Worm (Caenorhabditis elegans): ENCODE results near the gene C15B12.2.

C15B12.2 gene

ce11 chrX:6467462-6467861 is 4.2 kb downstream of the C15B12.2 start, which contains the start of gene C15B12.3:
C15B12.3 (minus strand) TSS chrX:6467562.
- TF ChIP-seq alr-1 (tag; optimal IDR thresholded peaks at IDR 0.05) (no peak), mbf-1 (tag; optimal IDR thresholded peaks at IDR 0.05) (no peak), unc-39 (tag; optimal IDR thresholded peaks at IDR 0.05) (no peak), nhr-25 (tag; optimal IDR thresholded peaks at IDR 0.05) (no peak), F13H6.1 (tag; optimal IDR thresholded peaks at IDR 0.05) (no peak), C34F6.9 (tag; optimal IDR thresholded peaks at IDR 0.05) (no peak), fos-1 (tag; optimal IDR thresholded peaks at IDR 0.05) (no peak), ztf-11 (tag; optimal IDR thresholded peaks at IDR 0.05) (no peak), nhr-237 (tag; optimal IDR thresholded peaks at IDR 0.05) (no peak), zag-1 (tag; optimal IDR thresholded peaks at IDR 0.05) (no peak), sma-9 (GFP tag; optimal IDR thresholded peaks at IDR 0.05) (no peak), sma-9 (tag; optimal IDR thresholded peaks at IDR 0.05) (no peak), gmeb-1 (tag; optimal IDR thresholded peaks at IDR 0.05) (no peak), nhr-10 (tag; optimal IDR thresholded peaks at IDR 0.05) (no peak), nhr-11 (tag; optimal IDR thresholded peaks at IDR 0.05) (no peak), skn-1 (tag; optimal IDR thresholded peaks at IDR 0.05) (no peak)

ce11 chrX:6468499-6468898 is 5.3 kb downstream of the C15B12.2 start, which contains the start of gene C15B12.9:
C15B12.9 (plus strand) TSS chrX:6468799.
- TF ChIP-seq ceh-16 (tag; optimal IDR thresholded peaks at IDR 0.05) (no peak), Y55F3AM.14 (GFP tag; optimal IDR thresholded peaks at IDR 0.05) (no peak), lin-39 (tag; optimal IDR thresholded peaks at IDR 0.05) (no peak), aly-2 (tag; optimal IDR thresholded peaks at IDR 0.05) (no peak), C34F6.9 (tag; optimal IDR thresholded peaks at IDR 0.05) (no peak), nhr-129 (tag; optimal IDR thresholded peaks at IDR 0.05) (no peak), nhr-23 (tag; optimal IDR thresholded peaks at IDR 0.05) (no peak), sem-4 (tag; optimal IDR thresholded peaks at IDR 0.05) (no peak), peb-1 (tag; optimal IDR thresholded peaks at IDR 0.05) (no peak), R02D3.7 (tag; optimal IDR thresholded peaks at IDR 0.05) (no peak), sma-3 (GFP tag; optimal IDR thresholded peaks at IDR 0.05) (no peak), ZK546.5 (tag; optimal IDR thresholded peaks at IDR 0.05) (no peak), elt-1 (tag; optimal IDR thresholded peaks at IDR 0.05) (no peak), nhr-237 (tag; optimal IDR thresholded peaks at IDR 0.05) (no peak), nhr-25 (tag; optimal IDR thresholded peaks at IDR 0.05) (no peak), ztf-1 (GFP tag; conservative IDR thresholded peaks at IDR 0.05) (no peak), ztf-4 (tag; optimal IDR thresholded peaks at IDR 0.05) (no peak), fos-1 (tag; optimal IDR thresholded peaks at IDR 0.05) (no peak), unc-55 (GFP tag; optimal IDR thresholded peaks at IDR 0.05) (no peak), zag-1 (tag; optimal IDR thresholded peaks at IDR 0.05) (no peak)

- TF ChIP-seq skn-1 (tag; optimal IDR thresholded peaks at IDR 0.05) (no peak), F13H6.1 (tag; optimal IDR thresholded peaks at IDR 0.05) (no peak), ceh-16 (tag; optimal IDR thresholded peaks at IDR 0.05) (no peak), ztf-1 (GFP tag; conservative IDR thresholded peaks at IDR 0.05) (no peak), nhr-11 (tag; optimal IDR thresholded peaks at IDR 0.05) (no peak)
These were observed 10.6 kb downstream of the C15B12.2 start, which contains the start of the genes C15B12.4 and C15B12.8 for ce11 chrX:6473698-6474314. C15B12.4 (minus strand) TSS chrX:6473748. C15B12.8 (plus strand) TSS chrX:6474264.

ce11 chrX:6476540-6476939 is 13.3 kb downstream of the C15B12.2 start, which contains the start of gene C15B12.1:
C15B12.1 (plus strand) TSS chrX:6476810.
- TF ChIP-seq fos-1 (tag; optimal IDR thresholded peaks at IDR 0.05) (peak; percentile 17), ceh-82 (tag; optimal IDR thresholded peaks at IDR 0.05) (no peak)

- TF ChIP-seq C34F6.9 (tag; optimal IDR thresholded peaks at IDR 0.05) (no peak), fos-1 (tag; optimal IDR thresholded peaks at IDR 0.05) (no peak), nhr-77 (tag; optimal IDR thresholded peaks at IDR 0.05) (no peak), crh-2 (tag; optimal IDR thresholded peaks at IDR 0.05) (no peak), Y55F3AM.14 (GFP tag; optimal IDR thresholded peaks at IDR 0.05) (no peak), mdl-1 (tag; optimal IDR thresholded peaks at IDR 0.05) (no peak), nhr-129 (tag; optimal IDR thresholded peaks at IDR 0.05) (no peak), ama-1 (optimal IDR thresholded peaks at IDR 0.05) (no peak), nhr-12 (tag; optimal IDR thresholded peaks at IDR 0.05) (no peak), lsy-2 (tag; optimal IDR thresholded peaks at IDR 0.05) (no peak), alr-1 (tag; optimal IDR thresholded peaks at IDR 0.05) (no peak), ZK546.5 (tag; optimal IDR thresholded peaks at IDR 0.05) (no peak), F13H6.1 (tag; optimal IDR thresholded peaks at IDR 0.05) (no peak), nhr-6 (tag; optimal IDR thresholded peaks at IDR 0.05) (no peak), egl-27 (tag; optimal IDR thresholded peaks at IDR 0.05) (no peak), elt-1 (tag; optimal IDR thresholded peaks at IDR 0.05) (no peak), peb-1 (tag; optimal IDR thresholded peaks at IDR 0.05) (no peak), blmp-1 (tag; optimal IDR thresholded peaks at IDR 0.05; ENCODE audit: insufficient read depth) (no peak), unc-39 (tag; optimal IDR thresholded peaks at IDR 0.05) (no peak), snpc-4 (tag; optimal IDR thresholded peaks at IDR 0.05) (no peak)
These were observed 21.6 kb downstream of the C15B12.2 start, which contains the start of gene gar-1 for ce11 chrX:6484780-6485179. gar-1 (minus strand) TSS chrX:6484880.

Measured in whole organism, L2 larva.